Fruit fly (Drosophila melanogaster) whole organism, embryonic: Measurements from ENCODE around the gene Cpr62Bc.
A peak's percentile ranks its signal among the peaks of the same experiment; 100 is the strongest.

Source experiments
- Bdp1 ChIP-seq: fragments of 200-800 bp; sonication (Bioruptor generic); optimal IDR thresholded peaks from 3 replicates; lab custom pipeline; 2016; ENCODE audit warnings: missing biosample characterization, missing genetic modification characterization
- Bgb ChIP-seq: fragments of 200-800 bp; sonication (Bioruptor generic); IDR thresholded peaks from 2 replicates; pipeline ENCODE4 v1.3.6; 2022; ENCODE audit warnings: missing biosample characterization, missing genetic modification characterization; ENCODE audit not compliant: partially characterized antibody
- CG11085 ChIP-seq: fragments of 200-800 bp; sonication (Bioruptor generic); IDR thresholded peaks from 2 replicates; pipeline ENCODE4 v1.3.6; 2022; ENCODE audit warnings: missing biosample characterization, missing genetic modification characterization
- CG13296 ChIP-seq: fragments of 200-800 bp; sonication (Bioruptor generic); optimal IDR thresholded peaks from 3 replicates; lab custom pipeline; 2018; ENCODE audit warnings: missing biosample characterization, mild to moderate bottlenecking, missing genetic modification characterization
- CG1529 ChIP-seq: fragments of 200-800 bp; sonication (Bioruptor generic); optimal IDR thresholded peaks from 3 replicates; lab custom pipeline; 2018; ENCODE audit warnings: missing biosample characterization, missing genetic modification characterization
- CG15601 ChIP-seq: fragments of 200-800 bp; sonication (Bioruptor generic); optimal IDR thresholded peaks from 3 replicates; lab custom pipeline; 2019; ENCODE audit warnings: missing biosample characterization, mild to moderate bottlenecking, missing genetic modification characterization, moderate library complexity
- CG17359 ChIP-seq: fragments of 200-800 bp; sonication (Bioruptor generic); optimal IDR thresholded peaks from 3 replicates; lab custom pipeline; 2018; ENCODE audit warnings: missing biosample characterization, mild to moderate bottlenecking, missing genetic modification characterization, moderate library complexity
- CG17612 ChIP-seq: fragments of 200-800 bp; sonication (Bioruptor generic); IDR thresholded peaks from 2 replicates; pipeline ENCODE4 v1.3.6; 2022; ENCODE audit warnings: missing biosample characterization, missing genetic modification characterization
- CG17802 ChIP-seq: fragments of 200-800 bp; sonication (Bioruptor generic); optimal IDR thresholded peaks from 2 replicates; lab custom pipeline; 2018; ENCODE audit warnings: missing biosample characterization, mild to moderate bottlenecking, missing genetic modification characterization, moderate library complexity
- CG2889 ChIP-seq: fragments of 200-800 bp; sonication (Bioruptor generic); IDR thresholded peaks from 3 replicates; pipeline ENCODE4 v1.3.6; 2022; ENCODE audit warnings: missing biosample characterization, missing genetic modification characterization
- CG3995 ChIP-seq: fragments of 200-800 bp; sonication (Bioruptor generic); optimal IDR thresholded peaks from 3 replicates; lab custom pipeline; 2016; ENCODE audit warnings: missing biosample characterization, missing genetic modification characterization
- CG42726 ChIP-seq: fragments of 200-800 bp; sonication (Bioruptor generic); IDR thresholded peaks from 2 replicates; pipeline ENCODE4 v1.3.6; 2022; ENCODE audit warnings: missing biosample characterization, missing genetic modification characterization; ENCODE audit not compliant: partially characterized antibody
- CG5180 ChIP-seq: fragments of 200-800 bp; sonication (Bioruptor generic); optimal IDR thresholded peaks from 3 replicates; lab custom pipeline; 2017; ENCODE audit warnings: missing biosample characterization, missing genetic modification characterization, mild to moderate bottlenecking, moderate library complexity, missing genetic modification reagents
- Dll ChIP-seq: fragments of 200-800 bp; sonication (Bioruptor generic); IDR thresholded peaks from 4 replicates; pipeline ENCODE4 v1.3.6; 2022; ENCODE audit warnings: missing biosample characterization, missing genetic modification characterization; ENCODE audit not compliant: partially characterized antibody
- Doc3 ChIP-seq: fragments of 200-800 bp; sonication (Bioruptor generic); IDR thresholded peaks from 3 replicates; pipeline ENCODE4 v1.3.6; 2022; ENCODE audit warnings: missing biosample characterization, missing genetic modification characterization; ENCODE audit not compliant: partially characterized antibody
- E2f2 ChIP-seq: fragments of 200-800 bp; sonication (Bioruptor generic); IDR thresholded peaks from 2 replicates; pipeline ENCODE4 v1.3.6; 2022; ENCODE audit warnings: missing biosample characterization, missing genetic modification characterization
- HmgD ChIP-seq: fragments of 200-800 bp; sonication (Bioruptor generic); optimal IDR thresholded peaks from 3 replicates; lab custom pipeline; 2016; ENCODE audit warnings: missing biosample characterization, missing genetic modification characterization
- HmgZ ChIP-seq: fragments of 200-800 bp; sonication (Bioruptor generic); optimal IDR thresholded peaks from 2 replicates; lab custom pipeline; 2018; ENCODE audit warnings: missing biosample characterization, mild to moderate bottlenecking, missing genetic modification characterization
- Hr3 ChIP-seq: fragments of 200-800 bp; sonication (Bioruptor generic); optimal IDR thresholded peaks from 3 replicates; lab custom pipeline; 2016; ENCODE audit warnings: missing biosample characterization, missing genetic modification characterization
- Hsf ChIP-seq: fragments of 200-800 bp; sonication (Bioruptor generic); optimal IDR thresholded peaks from 3 replicates; lab custom pipeline; 2016; ENCODE audit warnings: missing biosample characterization, missing genetic modification characterization
- Mad ChIP-seq: fragments of 200-800 bp; sonication (Bioruptor generic); optimal IDR thresholded peaks from 2 replicates; lab custom pipeline; 2016; ENCODE audit warnings: missing biosample characterization, missing genetic modification characterization
- Med ChIP-seq: fragments of 200-800 bp; sonication (Bioruptor generic); peaks from one replicate; lab custom pipeline; 2016; ENCODE audit warnings: missing biosample characterization, missing genetic modification characterization, mild to moderate bottlenecking, inconsistent platforms, moderate library complexity
- NC2α ChIP-seq: fragments of 200-800 bp; sonication (Bioruptor generic); optimal IDR thresholded peaks from 2 replicates; lab custom pipeline; 2016; ENCODE audit warnings: missing biosample characterization, missing genetic modification characterization
- NC2β ChIP-seq: fragments of 200-800 bp; sonication (Bioruptor generic); optimal IDR thresholded peaks from 2 replicates; lab custom pipeline; 2016; ENCODE audit warnings: missing biosample characterization, missing genetic modification characterization
- NfI ChIP-seq: fragments of 200-800 bp; sonication (Bioruptor generic); optimal IDR thresholded peaks from 3 replicates; lab custom pipeline; 2018; ENCODE audit warnings: missing biosample characterization, mild to moderate bottlenecking, missing genetic modification characterization, moderate library complexity
- Ravus ChIP-seq: fragments of 200-800 bp; sonication (Bioruptor generic); IDR thresholded peaks from 2 replicates; pipeline ENCODE4 v1.3.6; 2022; ENCODE audit warnings: missing biosample characterization, missing genetic modification characterization
- Side ChIP-seq: fragments of 200-800 bp; sonication (Bioruptor generic); optimal IDR thresholded peaks from 2 replicates; lab custom pipeline; 2016; ENCODE audit warnings: missing biosample characterization, missing genetic modification characterization
- Stat92E ChIP-seq, 3 experiments: fragments of >200 bp in 2 of 3; fragments of 200-800 bp in 1 of 3; sonication (Bioruptor generic) in 1 of 3; optimal IDR thresholded peaks; 2 replicates each; lab custom pipeline; 2017 to 2019; ENCODE audit warnings: missing biosample characterization in 3 of 3, missing genetic modification characterization in 3 of 3, mild to moderate bottlenecking in 1 of 3, moderate library complexity in 1 of 3
- Xrp1 ChIP-seq: fragments of 200-800 bp; sonication (Bioruptor generic); IDR thresholded peaks from 2 replicates; pipeline ENCODE4 v1.3.6; 2022; ENCODE audit warnings: missing biosample characterization, missing genetic modification characterization
- al ChIP-seq: fragments of 200-800 bp; sonication (Bioruptor generic); IDR thresholded peaks from 2 replicates; pipeline ENCODE4 v1.3.6; 2022; ENCODE audit warnings: missing biosample characterization, missing genetic modification characterization
- aop ChIP-seq: fragments of 200-800 bp; sonication (Bioruptor generic); IDR thresholded peaks from 2 replicates; pipeline ENCODE4 v1.3.6; 2022; ENCODE audit warnings: missing biosample characterization, missing genetic modification characterization
- ato ChIP-seq: fragments of 200-800 bp; sonication (Bioruptor generic); IDR thresholded peaks from 2 replicates; pipeline ENCODE4 v1.3.6; 2022; ENCODE audit warnings: missing biosample characterization, missing genetic modification characterization; ENCODE audit not compliant: partially characterized antibody
- caup ChIP-seq: fragments of 200-800 bp; sonication (Bioruptor generic); optimal IDR thresholded peaks from 3 replicates; lab custom pipeline; 2017; ENCODE audit warnings: missing biosample characterization, mild to moderate bottlenecking, missing genetic modification characterization, moderate library complexity; ENCODE audit not compliant: severe bottlenecking
- cg ChIP-seq: fragments of 200-800 bp; sonication (Bioruptor generic); optimal IDR thresholded peaks from 3 replicates; lab custom pipeline; 2019; ENCODE audit warnings: missing biosample characterization, mild to moderate bottlenecking, missing genetic modification characterization, moderate library complexity
- dpn ChIP-seq, 2 experiments: fragments of 200-800 bp; sonication (Bioruptor generic); optimal IDR thresholded peaks; 3 replicates each; lab custom pipeline; 2016; ENCODE audit warnings: missing biosample characterization in 2 of 2, missing genetic modification characterization in 2 of 2
- her ChIP-seq: fragments of 200-800 bp; sonication (Bioruptor generic); optimal IDR thresholded peaks from 2 replicates; lab custom pipeline; 2016; ENCODE audit warnings: missing biosample characterization, missing genetic modification characterization
- inv ChIP-seq: fragments of 200-800 bp; sonication (Bioruptor generic); IDR thresholded peaks from 2 replicates; pipeline ENCODE4 v1.3.6; 2022; ENCODE audit warnings: missing biosample characterization, missing genetic modification characterization; ENCODE audit not compliant: partially characterized antibody
- ken ChIP-seq: fragments of 200-800 bp; sonication (Bioruptor generic); IDR thresholded peaks from 3 replicates; pipeline ENCODE4 v1.3.6; 2022; ENCODE audit warnings: missing biosample characterization, missing genetic modification characterization
- nerfin-1 ChIP-seq: fragments of 200-800 bp; sonication (Bioruptor generic); optimal IDR thresholded peaks from 3 replicates; lab custom pipeline; 2019; ENCODE audit warnings: missing biosample characterization, mild to moderate bottlenecking, missing genetic modification characterization, moderate library complexity
- nerfin-2 ChIP-seq: fragments of 200-800 bp; sonication (Bioruptor generic); IDR thresholded peaks from 2 replicates; pipeline ENCODE4 v1.3.6; 2022; ENCODE audit warnings: missing biosample characterization, missing genetic modification characterization; ENCODE audit not compliant: partially characterized antibody
- odd ChIP-seq: fragments of 200-800 bp; sonication (Bioruptor generic); optimal IDR thresholded peaks from 2 replicates; lab custom pipeline; 2017; ENCODE audit warnings: missing biosample characterization, mild to moderate bottlenecking, missing genetic modification characterization
- onecut ChIP-seq: fragments of 200-800 bp; sonication (Bioruptor generic); IDR thresholded peaks from 2 replicates; pipeline ENCODE4 v1.3.6; 2022; ENCODE audit warnings: missing biosample characterization, missing genetic modification characterization
- peb ChIP-seq: fragments of 200-800 bp; sonication (Bioruptor generic); IDR thresholded peaks from 2 replicates; pipeline ENCODE4 v1.3.6; 2022; ENCODE audit warnings: missing biosample characterization, missing genetic modification characterization
- pita ChIP-seq: fragments of 200-800 bp; sonication (Bioruptor generic); optimal IDR thresholded peaks from 2 replicates; lab custom pipeline; 2017; ENCODE audit warnings: missing biosample characterization, mild to moderate bottlenecking, missing genetic modification characterization
- pros ChIP-seq: fragments of 200-800 bp; sonication (Bioruptor generic); optimal IDR thresholded peaks from 3 replicates; lab custom pipeline; 2019; ENCODE audit warnings: missing biosample characterization, mild to moderate bottlenecking, missing genetic modification characterization, moderate library complexity
- run ChIP-seq: fragments of 200-800 bp; sonication (Bioruptor generic); optimal IDR thresholded peaks from 3 replicates; lab custom pipeline; 2018; ENCODE audit warnings: missing biosample characterization, mild to moderate bottlenecking, missing genetic modification characterization
- schlank ChIP-seq: fragments of 200-800 bp; sonication (Bioruptor generic); optimal IDR thresholded peaks from 2 replicates; lab custom pipeline; 2018; ENCODE audit warnings: missing biosample characterization, mild to moderate bottlenecking, missing genetic modification characterization
- slbo ChIP-seq: fragments of 200-800 bp; sonication (Bioruptor generic); IDR thresholded peaks from 2 replicates; pipeline ENCODE4 v1.3.6; 2022; ENCODE audit warnings: missing biosample characterization, missing genetic modification characterization
- usp ChIP-seq: fragments of >200 bp; optimal IDR thresholded peaks from 2 replicates; lab custom pipeline; 2017; ENCODE audit warnings: missing biosample characterization, missing genetic modification characterization

Gene Cpr62Bc

dm6 chr3L:1794943-1795696 is 46.8 kb downstream of the Cpr62Bc start, which contains the start of the genes alpha-Spec, dlt and Cdc37 (continued):
- TF ChIP-seq CG5180: no peak
- 0 out of 2 replicates have a peak, but pooled peaks have one; percentile 9 for TF ChIP-seq Xrp1 (GFP tag; lab: Robert Waterston, UW)
- peak; percentile 77 for TF ChIP-seq nerfin-2 (GFP tag; lab: Robert Waterston, UW)
- TF ChIP-seq Mad: no peak
- TF ChIP-seq E2f2: peak; percentile 57; the same call in 1 of the 2 replicates
- peak; percentile 5 for TF ChIP-seq Hr3 (GFP tag; lab: Kevin White, UChicago)
- TF ChIP-seq CG1529 (GFP tag; lab: Kevin White, UChicago): no peak
- no peak for TF ChIP-seq CG17612 (GFP tag; lab: Robert Waterston, UW)
- peak; percentile 80 for TF ChIP-seq Doc3 (GFP tag; lab: Robert Waterston, UW)
- peak; percentile 79 for TF ChIP-seq Bgb (GFP tag; lab: Robert Waterston, UW)
- TF ChIP-seq usp (GFP tag; lab: Kevin White, UChicago): no peak
- TF ChIP-seq CG11085 (GFP tag; lab: Robert Waterston, UW): no peak
- peak; percentile 15 for TF ChIP-seq pros (GFP tag; lab: Kevin White, UChicago)
- TF ChIP-seq peb (GFP tag; lab: Robert Waterston, UW): no peak
- no peak for TF ChIP-seq Ravus (GFP tag; lab: Robert Waterston, UW)
- peak; percentile 91 for TF ChIP-seq Med (GFP tag; lab: Kevin White, UChicago)
- TF ChIP-seq CG13296 (GFP tag; lab: Kevin White, UChicago): no peak
- peak in 1 of 3 experiments; percentile 21 for TF ChIP-seq Stat92E (GFP tag; optimal IDR thresholded peaks at IDR 0.05; lab: Kevin White, UChicago)
- peak; percentile 38 for TF ChIP-seq HmgD
- peak; percentile 12 for TF ChIP-seq her (GFP tag; lab: Kevin White, UChicago)
- peak; percentile 66 for TF ChIP-seq CG42726 (GFP tag; lab: Robert Waterston, UW)
- TF ChIP-seq CG17359: peak; percentile 20
- TF ChIP-seq odd (GFP tag; lab: Kevin White, UChicago): no peak
- no peak for TF ChIP-seq ken (GFP tag; lab: Robert Waterston, UW)
- peak; percentile 84 for TF ChIP-seq Dll (GFP tag; lab: Robert Waterston, UW)
- TF ChIP-seq dpn (GFP tag; optimal IDR thresholded peaks at IDR 0.05; lab: Kevin White, UChicago): peak in 1 of 2 experiments; percentile 21
- TF ChIP-seq Side: peak; percentile 30
- TF ChIP-seq NfI: peak; percentile 35
- no peak for TF ChIP-seq caup (GFP tag; lab: Kevin White, UChicago)
- TF ChIP-seq CG17802 (tag; lab: Kevin White, UChicago): peak; percentile 62
- TF ChIP-seq CG2889 (GFP tag; lab: Robert Waterston, UW): no peak
- peak; percentile 76 for TF ChIP-seq inv
- no peak for TF ChIP-seq al (GFP tag; lab: Robert Waterston, UW)
- TF ChIP-seq Bdp1 (GFP tag; lab: Kevin White, UChicago): no peak
- TF ChIP-seq cg (GFP tag; lab: Kevin White, UChicago): peak; percentile 75
- TF ChIP-seq CG15601: peak; percentile 26
- no peak for TF ChIP-seq run (tag; lab: Kevin White, UChicago)
- no peak for TF ChIP-seq schlank
- no peak for TF ChIP-seq aop (GFP tag; lab: Robert Waterston, UW)
- no peak for TF ChIP-seq nerfin-1 (tag; lab: Kevin White, UChicago)
- peak; percentile 59 for TF ChIP-seq ato (GFP tag; lab: Robert Waterston, UW)
- TF ChIP-seq pita: no peak
- TF ChIP-seq onecut (GFP tag; lab: Robert Waterston, UW): peak; percentile 67
- TF ChIP-seq Hsf (GFP tag; lab: Kevin White, UChicago): peak; percentile 35
- peak; percentile 16; the same call in 1 of the 2 replicates for TF ChIP-seq slbo (GFP tag; lab: Robert Waterston, UW)
- peak; percentile 52 for TF ChIP-seq CG3995 (GFP tag; lab: Kevin White, UChicago)
- peak; percentile 8 for TF ChIP-seq NC2α (GFP tag; lab: Kevin White, UChicago)
- peak; percentile 32 for TF ChIP-seq HmgZ (tag; lab: Kevin White, UChicago)
- TF ChIP-seq NC2β (GFP tag; lab: Kevin White, UChicago): peak; percentile 37
